Fruit fly (Drosophila melanogaster) whole organism, adult: ENCODE results near the gene CG43845.

Source experiments
- CG11617 ChIP-seq: fragments of 200-800 bp; sonication (Bioruptor generic); optimal IDR thresholded peaks from 2 replicates; lab custom pipeline; 2017; ENCODE audit warnings: mild to moderate bottlenecking, missing biosample characterization, missing genetic modification reagents, missing genetic modification characterization
- CG14711 ChIP-seq: fragments of 200-800 bp; sonication (Bioruptor generic); optimal IDR thresholded peaks from 2 replicates; lab custom pipeline; 2018; ENCODE audit warnings: missing biosample characterization, mild to moderate bottlenecking, missing genetic modification characterization, moderate library complexity
- CG1620 ChIP-seq: fragments of 200-800 bp; sonication (Bioruptor generic); optimal IDR thresholded peaks from 2 replicates; lab custom pipeline; 2016; ENCODE audit warnings: missing biosample characterization, missing genetic modification characterization
- CG33017 ChIP-seq: fragments of 200-800 bp; sonication (Bioruptor generic); optimal IDR thresholded peaks from 2 replicates; lab custom pipeline; 2018; ENCODE audit warnings: missing biosample characterization, mild to moderate bottlenecking, missing genetic modification characterization, moderate library complexity
- Clk ChIP-seq: fragments of 200-800 bp; sonication (Bioruptor generic); optimal IDR thresholded peaks from 2 replicates; lab custom pipeline; 2017; ENCODE audit warnings: missing biosample characterization, missing genetic modification characterization
- Crg-1 ChIP-seq: fragments of 200-800 bp; sonication (Bioruptor generic); optimal IDR thresholded peaks from 2 replicates; lab custom pipeline; 2016; ENCODE audit warnings: missing biosample characterization, missing genetic modification characterization
- cic ChIP-seq: fragments of 200-800 bp; sonication (Bioruptor generic); optimal IDR thresholded peaks from 2 replicates; lab custom pipeline; 2017; ENCODE audit warnings: missing biosample characterization, mild to moderate bottlenecking, missing genetic modification characterization, moderate library complexity
- cnc ChIP-seq, 2 experiments: fragments of >200 bp; optimal IDR thresholded peaks; 2 replicates each; lab custom pipeline; 2017
- kay ChIP-seq: fragments of 200-800 bp; sonication (Bioruptor generic); peaks from one replicate; lab custom pipeline; 2016; ENCODE audit warnings: missing biosample characterization, missing genetic modification characterization, borderline replicate concordance
- ovo ChIP-seq: fragments of 200-800 bp; sonication (Bioruptor generic); optimal IDR thresholded peaks from 2 replicates; lab custom pipeline; 2016; ENCODE audit warnings: missing biosample characterization, missing genetic modification characterization
- pad ChIP-seq: fragments of 200-800 bp; sonication (Bioruptor generic); optimal IDR thresholded peaks from 3 replicates; lab custom pipeline; 2017; ENCODE audit warnings: missing biosample characterization, missing genetic modification characterization, mild to moderate bottlenecking, moderate library complexity, missing genetic modification reagents

- TF ChIP-seq CG14711 (tag; lab: Kevin White, UChicago), result no peak
- TF ChIP-seq pad (GFP tag; lab: Kevin White, UChicago), result no peak
- no peak for TF ChIP-seq Clk (GFP tag; lab: Kevin White, UChicago)
- no peak for TF ChIP-seq CG11617 (GFP tag; lab: Kevin White, UChicago)
- TF ChIP-seq CG33017 (tag; lab: Kevin White, UChicago), result no peak
- no peak for TF ChIP-seq CG1620 (GFP tag; lab: Kevin White, UChicago)
- TF ChIP-seq cnc (optimal IDR thresholded peaks at IDR 0.05; lab: Kevin White, UChicago), result no peak
- no peak for TF ChIP-seq Crg-1
- TF ChIP-seq kay (GFP tag; lab: Kevin White, UChicago), result no peak
- TF ChIP-seq ovo (GFP tag; lab: Kevin White, UChicago), result no peak
- peak; percentile 3 for TF ChIP-seq cic (GFP tag; lab: Kevin White, UChicago)
Measured at dm6 chr3R:5523070-5523637, at the start of gene CG43845, which contains the start of gene Nmdar1.
